Worm (Caenorhabditis elegans): Measurements from ENCODE around the gene F46B6.12.

ce11 chrV:9756242-9756641, 19.4 kb downstream of the F46B6.12 start, which contains the start of gene hrg-3:
- no peak for TF ChIP-seq R02D3.7 (tag; optimal IDR thresholded peaks at IDR 0.05)
- no peak for TF ChIP-seq nhr-25 (tag; optimal IDR thresholded peaks at IDR 0.05; ENCODE audit: borderline replicate concordance, insufficient read depth)
- TF ChIP-seq lin-13 (GFP tag; optimal IDR thresholded peaks at IDR 0.05) = no peak
- TF ChIP-seq ceh-82 (tag; optimal IDR thresholded peaks at IDR 0.05) = no peak
- no peak for TF ChIP-seq dmd-8 (GFP tag; IDR thresholded peaks at IDR 0.05)
- TF ChIP-seq ama-1 (optimal IDR thresholded peaks at IDR 0.05) = no peak
- TF ChIP-seq Y105C5A.15 (GFP tag; IDR thresholded peaks at IDR 0.05) = no peak
